Worm (Caenorhabditis elegans) whole organism, L4/young adult: Measurements from ENCODE around the gene nfu-1.

ENCODE experiments used
- W03F9.2 ChIP-seq: fragments of 150-350 bp; optimal IDR thresholded peaks from 2 replicates; lab custom pipeline; 2014; ENCODE audit warnings: missing biosample characterization, missing genetic modification characterization
- dao-5 ChIP-seq: sonication (generic microtip); optimal IDR thresholded peaks from 2 replicates; lab custom pipeline; 2016; ENCODE audit warnings: missing genotype, missing genetic modification characterization, moderate library complexity, missing compliant biosample characterization

DNA sequence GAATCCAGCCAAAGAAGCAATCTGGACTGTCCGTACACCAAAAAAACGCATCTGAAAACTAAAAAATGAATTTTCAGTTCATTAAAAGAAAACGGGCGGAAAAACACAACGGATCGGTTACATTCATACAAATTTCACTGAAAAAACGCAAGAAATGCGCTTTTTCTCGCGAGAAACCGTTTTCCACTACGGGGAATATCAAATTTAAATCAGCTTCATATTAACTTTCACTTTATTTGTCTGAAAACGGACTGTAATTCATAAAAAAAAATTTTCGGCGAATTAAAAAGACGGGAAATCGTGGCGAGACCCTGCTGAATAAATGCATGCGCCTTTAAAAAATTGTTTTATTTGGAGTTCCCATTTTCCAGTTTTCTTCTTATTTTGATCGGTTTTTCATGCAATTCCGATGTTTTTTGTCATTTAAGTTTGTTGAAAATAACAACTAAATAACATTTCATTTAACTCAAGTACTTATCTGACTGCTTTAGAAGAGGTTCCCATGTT lies 19.4 kb upstream of the nfu-1 start, which contains the start of gene pges-2:
- TF ChIP-seq dao-5 (no peak), W03F9.2 (tag; lab: Kevin White, UChicago) (peak; percentile 44)
